Fruit fly (Drosophila melanogaster) whole organism, embryonic: Measurements from ENCODE around the gene Or85c.
A peak's percentile ranks its signal among the peaks of the same experiment; 100 is the strongest.

Source experiments
- Abd-B ChIP-seq: fragments of 200-800 bp; sonication (Bioruptor generic); optimal IDR thresholded peaks from 2 replicates; lab custom pipeline; 2018; ENCODE audit warnings: missing biosample characterization, mild to moderate bottlenecking, missing genetic modification characterization, moderate library complexity
- Bgb ChIP-seq: fragments of 200-800 bp; sonication (Bioruptor generic); IDR thresholded peaks from 2 replicates; pipeline ENCODE4 v1.3.6; 2022; ENCODE audit warnings: missing biosample characterization, missing genetic modification characterization; ENCODE audit not compliant: partially characterized antibody
- C15 ChIP-seq: fragments of 200-800 bp; sonication (Bioruptor generic); IDR thresholded peaks from 3 replicates; pipeline ENCODE4 v1.3.6; 2022; ENCODE audit warnings: missing biosample characterization, missing genetic modification characterization
- CG10274 ChIP-seq: fragments of 200-800 bp; sonication (Bioruptor generic); optimal IDR thresholded peaks from 3 replicates; lab custom pipeline; 2017; ENCODE audit warnings: missing biosample characterization, mild to moderate bottlenecking, missing genetic modification characterization
- CG10366 ChIP-seq: fragments of 200-800 bp; sonication (Bioruptor generic); IDR thresholded peaks from 2 replicates; pipeline ENCODE4 v1.3.6; 2022; ENCODE audit warnings: missing biosample characterization, missing genetic modification characterization
- CG10654 ChIP-seq: fragments of 200-800 bp; sonication (Bioruptor generic); optimal IDR thresholded peaks from 2 replicates; lab custom pipeline; 2016; ENCODE audit warnings: missing biosample characterization, missing genetic modification characterization
- CG11504 ChIP-seq: fragments of 200-800 bp; sonication (Bioruptor generic); optimal IDR thresholded peaks from 3 replicates; lab custom pipeline; 2019; ENCODE audit warnings: missing biosample characterization, mild to moderate bottlenecking, missing genetic modification characterization, moderate library complexity
- CG11695 ChIP-seq: fragments of 200-800 bp; sonication (Bioruptor generic); IDR thresholded peaks from 3 replicates; pipeline ENCODE4 v1.3.6; 2022; ENCODE audit warnings: missing biosample characterization, missing genetic modification characterization
- CG12155 ChIP-seq: fragments of 200-800 bp; sonication (Bioruptor generic); optimal IDR thresholded peaks from 3 replicates; lab custom pipeline; 2016; ENCODE audit warnings: missing biosample characterization, missing genetic modification characterization
- CG12659 ChIP-seq: fragments of 200-800 bp; sonication (Bioruptor generic); optimal IDR thresholded peaks from 3 replicates; lab custom pipeline; 2017; ENCODE audit warnings: mild to moderate bottlenecking, missing biosample characterization, missing genetic modification reagents, missing genetic modification characterization
- CG13894 ChIP-seq: fragments of 200-800 bp; sonication (Bioruptor generic); optimal IDR thresholded peaks from 3 replicates; lab custom pipeline; 2018; ENCODE audit warnings: missing biosample characterization, mild to moderate bottlenecking, missing genetic modification characterization, moderate library complexity
- CG14710 ChIP-seq: fragments of 200-800 bp; sonication (Bioruptor generic); optimal IDR thresholded peaks from 3 replicates; lab custom pipeline; 2019; ENCODE audit warnings: missing biosample characterization, mild to moderate bottlenecking, missing genetic modification characterization, moderate library complexity
- CG14860 ChIP-seq: fragments of 200-800 bp; sonication (Bioruptor generic); IDR thresholded peaks from 3 replicates; pipeline ENCODE4 v1.3.6; 2022; ENCODE audit warnings: missing biosample characterization, missing genetic modification characterization; ENCODE audit not compliant: partially characterized antibody
- CG1602 ChIP-seq: fragments of 200-800 bp; sonication (Bioruptor generic); optimal IDR thresholded peaks from 3 replicates; lab custom pipeline; 2016; ENCODE audit warnings: missing biosample characterization, missing genetic modification characterization
- CG1647 ChIP-seq: fragments of 200-800 bp; sonication (Bioruptor generic); optimal IDR thresholded peaks from 3 replicates; lab custom pipeline; 2016; ENCODE audit warnings: missing biosample characterization, missing genetic modification characterization
- CG16863 ChIP-seq: fragments of 200-800 bp; sonication (Bioruptor generic); optimal IDR thresholded peaks from 3 replicates; lab custom pipeline; 2016; ENCODE audit warnings: missing biosample characterization, missing genetic modification characterization
- CG17359 ChIP-seq: fragments of 200-800 bp; sonication (Bioruptor generic); optimal IDR thresholded peaks from 3 replicates; lab custom pipeline; 2018; ENCODE audit warnings: missing biosample characterization, mild to moderate bottlenecking, missing genetic modification characterization, moderate library complexity
- CG2116 ChIP-seq: fragments of 200-800 bp; sonication (Bioruptor generic); optimal IDR thresholded peaks from 3 replicates; lab custom pipeline; 2018; ENCODE audit warnings: missing biosample characterization, mild to moderate bottlenecking, missing genetic modification characterization
- CG30020 ChIP-seq: fragments of 200-800 bp; optimal IDR thresholded peaks from 2 replicates; lab custom pipeline; 2019; ENCODE audit warnings: missing biosample characterization, mild to moderate bottlenecking, missing genetic modification characterization, moderate library complexity
- CG32532 ChIP-seq: fragments of 200-800 bp; sonication (Bioruptor generic); IDR thresholded peaks from 2 replicates; pipeline ENCODE4 v1.3.6; 2022; ENCODE audit warnings: missing biosample characterization, missing genetic modification characterization
- CG34422 ChIP-seq: fragments of 200-800 bp; sonication (Bioruptor generic); IDR thresholded peaks from 3 replicates; pipeline ENCODE4 v1.3.6; 2022; ENCODE audit warnings: missing biosample characterization, missing genetic modification characterization
- CG3995 ChIP-seq: fragments of 200-800 bp; sonication (Bioruptor generic); optimal IDR thresholded peaks from 3 replicates; lab custom pipeline; 2016; ENCODE audit warnings: missing biosample characterization, missing genetic modification characterization
- CG6791 ChIP-seq: fragments of 200-800 bp; sonication (Bioruptor generic); IDR thresholded peaks from 3 replicates; pipeline ENCODE4 v1.3.6; 2022; ENCODE audit warnings: missing biosample characterization, missing genetic modification characterization; ENCODE audit not compliant: partially characterized antibody
- CG9215 ChIP-seq: fragments of 200-800 bp; sonication (Bioruptor generic); IDR thresholded peaks from 2 replicates; pipeline ENCODE4 v1.3.6; 2022; ENCODE audit warnings: missing biosample characterization, missing genetic modification characterization
- Dip2 ChIP-seq: fragments of 200-800 bp; sonication (Bioruptor generic); IDR thresholded peaks from 2 replicates; pipeline ENCODE4 v1.3.6; 2022; ENCODE audit warnings: missing biosample characterization, missing genetic modification characterization
- Doc3 ChIP-seq: fragments of 200-800 bp; sonication (Bioruptor generic); IDR thresholded peaks from 3 replicates; pipeline ENCODE4 v1.3.6; 2022; ENCODE audit warnings: missing biosample characterization, missing genetic modification characterization; ENCODE audit not compliant: partially characterized antibody
- Dp ChIP-seq: fragments of 200-800 bp; sonication (Bioruptor generic); optimal IDR thresholded peaks from 2 replicates; lab custom pipeline; 2018; ENCODE audit warnings: missing biosample characterization, mild to moderate bottlenecking, missing genetic modification characterization, moderate library complexity
- Ets65A ChIP-seq: fragments of 200-800 bp; sonication (Bioruptor generic); peaks from one replicate; lab custom pipeline; 2016; ENCODE audit warnings: missing biosample characterization, missing genetic modification characterization
- Fer1 ChIP-seq: fragments of 200-800 bp; sonication (Bioruptor generic); optimal IDR thresholded peaks from 2 replicates; lab custom pipeline; 2017; ENCODE audit warnings: missing biosample characterization, mild to moderate bottlenecking, missing genetic modification characterization
- Gsc ChIP-seq: fragments of 200-800 bp; sonication (Bioruptor generic); IDR thresholded peaks from 2 replicates; pipeline ENCODE4 v1.3.6; 2022; ENCODE audit warnings: missing biosample characterization, missing genetic modification characterization
- HLH4C ChIP-seq: fragments of 200-800 bp; sonication (Bioruptor generic); IDR thresholded peaks from 3 replicates; pipeline ENCODE4 v1.3.6; 2022; ENCODE audit warnings: missing biosample characterization, missing genetic modification characterization; ENCODE audit not compliant: partially characterized antibody
- HmgZ ChIP-seq: fragments of 200-800 bp; sonication (Bioruptor generic); optimal IDR thresholded peaks from 2 replicates; lab custom pipeline; 2018; ENCODE audit warnings: missing biosample characterization, mild to moderate bottlenecking, missing genetic modification characterization
- Max ChIP-seq: fragments of 200-800 bp; sonication (Bioruptor generic); optimal IDR thresholded peaks from 2 replicates; lab custom pipeline; 2016; ENCODE audit warnings: missing biosample characterization, mild to moderate bottlenecking, missing genetic modification characterization
- Med ChIP-seq: fragments of 200-800 bp; sonication (Bioruptor generic); peaks from one replicate; lab custom pipeline; 2016; ENCODE audit warnings: missing biosample characterization, missing genetic modification characterization, mild to moderate bottlenecking, inconsistent platforms, moderate library complexity
- Ptx1 ChIP-seq: fragments of 200-800 bp; sonication (Bioruptor generic); IDR thresholded peaks from 2 replicates; pipeline ENCODE4 v1.3.6; 2022; ENCODE audit warnings: missing biosample characterization, missing genetic modification characterization
- Scr ChIP-seq: fragments of 200-800 bp; sonication (Bioruptor generic); IDR thresholded peaks from 2 replicates; pipeline ENCODE4 v1.3.6; 2022; ENCODE audit warnings: missing biosample characterization, missing genetic modification characterization; ENCODE audit not compliant: partially characterized antibody
- Sox102F ChIP-seq: fragments of 200-800 bp; sonication (Bioruptor generic); optimal IDR thresholded peaks from 2 replicates; lab custom pipeline; 2018; ENCODE audit warnings: missing biosample characterization, mild to moderate bottlenecking, missing genetic modification characterization, moderate library complexity
- Sry-δ ChIP-seq: fragments of 200-800 bp; sonication (Bioruptor generic); optimal IDR thresholded peaks from 2 replicates; lab custom pipeline; 2016; ENCODE audit warnings: missing biosample characterization, missing genetic modification characterization
- Xbp1 ChIP-seq: fragments of 200-800 bp; sonication (Bioruptor generic); optimal IDR thresholded peaks from 3 replicates; lab custom pipeline; 2016; ENCODE audit warnings: missing biosample characterization, mild to moderate bottlenecking, missing genetic modification characterization
- br ChIP-seq: fragments of >200 bp; optimal IDR thresholded peaks from 2 replicates; lab custom pipeline; 2017
- gfzf ChIP-seq: fragments of 200-800 bp; sonication (Bioruptor generic); optimal IDR thresholded peaks from 2 replicates; lab custom pipeline; 2016; ENCODE audit warnings: missing biosample characterization, mild to moderate bottlenecking, missing genetic modification characterization, moderate library complexity
- insv ChIP-seq, 2 experiments: fragments of 200-800 bp; sonication (Bioruptor generic); optimal IDR thresholded peaks; 3 replicates each; lab custom pipeline; 2016 to 2018; ENCODE audit warnings: missing biosample characterization in 2 of 2, missing genetic modification characterization in 2 of 2
- nau ChIP-seq: fragments of 200-800 bp; sonication (Bioruptor generic); optimal IDR thresholded peaks from 3 replicates; lab custom pipeline; 2017; ENCODE audit warnings: missing biosample characterization, mild to moderate bottlenecking, missing genetic modification characterization, missing genetic modification reagents
- nmo ChIP-seq: fragments of 200-800 bp; sonication (Bioruptor generic); optimal IDR thresholded peaks from 2 replicates; lab custom pipeline; 2018; ENCODE audit warnings: missing biosample characterization, mild to moderate bottlenecking, missing genetic modification characterization, moderate library complexity
- row ChIP-seq: fragments of 200-800 bp; sonication (Bioruptor generic); IDR thresholded peaks from 3 replicates; pipeline ENCODE4 v1.3.6; 2022; ENCODE audit warnings: missing biosample characterization, missing genetic modification characterization
- toy ChIP-seq: fragments of 200-800 bp; sonication (Bioruptor generic); IDR thresholded peaks from 2 replicates; pipeline ENCODE4 v1.3.6; 2022; ENCODE audit warnings: missing biosample characterization, missing genetic modification characterization
- twi ChIP-seq: fragments of 200-800 bp; optimal IDR thresholded peaks from 2 replicates; lab custom pipeline; 2019; ENCODE audit warnings: missing biosample characterization, mild to moderate bottlenecking, missing genetic modification characterization, moderate library complexity
- zen2 ChIP-seq: fragments of 200-800 bp; sonication (Bioruptor generic); IDR thresholded peaks from 3 replicates; pipeline ENCODE4 v1.3.6; 2022; ENCODE audit warnings: missing biosample characterization, missing genetic modification characterization; ENCODE audit not compliant: partially characterized antibody

The Or85c gene

DNA sequence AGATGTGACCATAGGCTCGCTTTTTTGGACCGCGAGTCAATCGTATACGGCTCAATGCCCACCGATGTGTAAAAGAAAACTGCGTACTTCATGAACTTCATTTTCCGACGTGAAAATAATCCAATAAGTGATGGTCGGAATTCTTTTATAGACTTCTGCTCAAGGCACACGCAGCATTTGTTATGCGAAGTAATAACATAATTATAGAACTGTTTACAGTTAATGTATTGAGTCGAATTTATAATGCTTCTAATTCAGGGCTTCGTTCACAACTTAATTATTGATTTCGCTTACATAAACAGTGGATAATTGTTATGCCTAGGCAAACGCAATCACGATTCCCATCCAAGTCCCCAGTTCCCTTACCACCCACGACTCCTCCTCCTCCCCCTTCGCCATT is at the start of gene Or85c:
Gene Or85c, minus strand, starts transcription at position 101 of the 400 bp plus-strand sequence.
- TF ChIP-seq Ets65A (GFP tag; lab: Kevin White, UChicago): peak; percentile 10
- no peak for TF ChIP-seq Doc3 (GFP tag; lab: Robert Waterston, UW)

DNA sequence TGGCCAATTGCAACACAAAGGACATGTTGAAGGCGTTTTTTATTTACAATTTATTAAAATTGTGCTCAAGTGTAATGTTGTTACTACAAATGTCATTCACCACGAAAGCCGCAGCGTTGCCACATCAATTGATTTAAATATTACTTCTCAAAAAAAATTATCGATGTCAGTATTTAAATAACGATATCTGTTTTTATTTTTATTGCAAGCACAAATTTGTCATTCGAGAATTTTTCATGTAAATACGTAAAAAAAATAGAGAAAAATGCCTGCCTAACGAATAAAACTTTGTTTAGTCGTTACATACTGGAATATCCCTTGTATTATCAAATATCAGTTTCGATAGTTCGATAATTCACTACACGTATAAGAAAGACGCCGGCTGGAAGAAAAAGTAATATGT is 49.7 kb upstream of the Or85c start, which contains the start of the genes mRpS18A and CG31460:
Gene mRpS18A, minus strand, starts transcription at position 110 of the 403 bp plus-strand sequence.
Gene CG31460, plus strand, starts transcription at position 190 of the 403 bp plus-strand sequence.
- TF ChIP-seq Bgb (GFP tag; lab: Robert Waterston, UW) (peak; percentile 55), nmo (GFP tag; lab: Kevin White, UChicago) (peak; percentile 53), CG17359 (tag; lab: Kevin White, UChicago) (no peak), Doc3 (GFP tag; lab: Robert Waterston, UW) (peak; percentile 85), row (peak; percentile 65), insv (GFP tag; optimal IDR thresholded peaks at IDR 0.05; lab: Kevin White, UChicago) (no peak), CG12659 (GFP tag; lab: Kevin White, UChicago) (peak; percentile 35), CG13894 (tag; lab: Kevin White, UChicago) (no peak), CG1647 (GFP tag; lab: Kevin White, UChicago) (no peak), CG14860 (GFP tag; lab: Robert Waterston, UW) (peak; percentile 54; the same call in 2 of the 3 replicates), CG12155 (GFP tag; lab: Kevin White, UChicago) (peak; percentile 5), Dp (GFP tag; lab: Kevin White, UChicago) (peak; percentile 23), Med (GFP tag; lab: Kevin White, UChicago) (peak; percentile 57), Max (GFP tag; lab: Kevin White, UChicago) (no peak), toy (no peak), CG16863 (GFP tag; lab: Kevin White, UChicago) (no peak), br (lab: Kevin White, UChicago) (no peak), CG1602 (GFP tag; lab: Kevin White, UChicago) (peak; percentile 6), twi (tag; lab: Kevin White, UChicago) (no peak), Dip2 (GFP tag; lab: Robert Waterston, UW) (no peak), CG32532 (GFP tag; lab: Robert Waterston, UW) (peak; percentile 13; the same call in 1 of the 2 replicates), CG9215 (GFP tag; lab: Robert Waterston, UW) (no peak), CG14710 (tag; lab: Kevin White, UChicago) (peak; percentile 59), gfzf (GFP tag; lab: Kevin White, UChicago) (peak; percentile 52), CG30020 (tag; lab: Kevin White, UChicago) (peak; percentile 14), HmgZ (tag; lab: Kevin White, UChicago) (peak; percentile 28), Ptx1 (no peak), Scr (GFP tag; lab: Robert Waterston, UW) (peak; percentile 78), CG3995 (peak; percentile 81), Fer1 (no peak), Abd-B (GFP tag; lab: Kevin White, UChicago) (peak; percentile 30), CG6791 (peak; percentile 34; the same call in 1 of the 3 replicates), C15 (GFP tag; lab: Robert Waterston, UW) (no peak), Sox102F (GFP tag; lab: Kevin White, UChicago) (peak; percentile 1), HLH4C (no peak; the same call in 2 of the 3 replicates), Sry-δ (peak; percentile 67), CG34422 (GFP tag; lab: Robert Waterston, UW) (peak; percentile 38; the same call in 2 of the 3 replicates), CG11504 (tag; lab: Kevin White, UChicago) (peak; percentile 7), CG11695 (GFP tag; lab: Robert Waterston, UW) (no peak), nau (no peak), Gsc (GFP tag; lab: Robert Waterston, UW) (no peak), Xbp1 (no peak), CG10274 (GFP tag; lab: Kevin White, UChicago) (no peak), CG2116 (peak; percentile 61), zen2 (GFP tag; lab: Robert Waterston, UW) (peak; percentile 43; the same call in 1 of the 3 replicates), CG10654 (GFP tag; lab: Kevin White, UChicago) (no peak), CG10366 (0 out of 2 replicates have a peak, but pooled peaks have one; percentile 9)
